Worm (Caenorhabditis elegans) whole organism, young adult: ENCODE results near the gene rol-3.

Experiments used
- B0336.3 ChIP-seq: fragments of 200-800 bp; sonication (Bioruptor generic); IDR thresholded peaks from 2 replicates; pipeline ENCODE4 v1.3.6; 2022; ENCODE audit warnings: missing genetic modification characterization, missing compliant biosample characterization
- D2030.7 ChIP-seq: fragments of 200-800 bp; sonication (Bioruptor generic); IDR thresholded peaks from 2 replicates; pipeline ENCODE4 v1.3.6; 2022; ENCODE audit warnings: missing genetic modification reagents, missing genetic modification characterization, missing compliant biosample characterization
- F23B12.7 ChIP-seq: sonication (generic microtip); optimal IDR thresholded peaks from 2 replicates; lab custom pipeline; 2017; ENCODE audit warnings: missing genetic modification characterization, mild to moderate bottlenecking, missing compliant biosample characterization, antibody characterized with exemption, moderate library complexity; ENCODE audit not compliant: insufficient read depth
- F37B4.10 ChIP-seq: fragments of 200-800 bp; sonication (Bioruptor generic); IDR thresholded peaks from 2 replicates; pipeline ENCODE4 v1.3.6; 2022; ENCODE audit warnings: missing genetic modification characterization, missing compliant biosample characterization
- F52B5.7 ChIP-seq: sonication (generic microtip); optimal IDR thresholded peaks from 2 replicates; lab custom pipeline; 2016; ENCODE audit warnings: mild to moderate bottlenecking, missing genetic modification characterization, missing compliant biosample characterization
- F57A8.1 ChIP-seq: fragments of 200-800 bp; sonication (Bioruptor generic); optimal IDR thresholded peaks from 2 replicates; lab custom pipeline; 2018; ENCODE audit warnings: mild to moderate bottlenecking, missing genetic modification characterization, moderate library complexity, missing compliant biosample characterization
- Y95B8A.8 ChIP-seq: fragments of 200-800 bp; sonication (Bioruptor generic); IDR thresholded peaks from 2 replicates; pipeline ENCODE4 v1.3.6; 2022; ENCODE audit warnings: missing genetic modification reagents, missing genetic modification characterization, missing compliant biosample characterization
- aptf-3 ChIP-seq: fragments of 200-800 bp; sonication (Bioruptor generic); IDR thresholded peaks from 2 replicates; pipeline ENCODE4 v1.3.6; 2022; ENCODE audit warnings: missing genetic modification characterization, missing compliant biosample characterization
- athp-1 ChIP-seq: sonication (generic microtip); optimal IDR thresholded peaks from 2 replicates; lab custom pipeline; 2017; ENCODE audit warnings: mild to moderate bottlenecking, missing genetic modification characterization, missing compliant biosample characterization
- attf-3 ChIP-seq: fragments of 200-800 bp; sonication (Bioruptor generic); conservative IDR thresholded peaks from 2 replicates; pipeline ENCODE4 v1.3.6; 2022; ENCODE audit warnings: missing genetic modification reagents, missing genetic modification characterization, missing compliant biosample characterization
- attf-6 ChIP-seq: fragments of 200-800 bp; sonication (Bioruptor generic); IDR thresholded peaks from 2 replicates; pipeline ENCODE4 v1.3.6; 2022; ENCODE audit warnings: missing genetic modification reagents, missing genetic modification characterization, missing compliant biosample characterization
- cebp-2 ChIP-seq: fragments of 200-800 bp; sonication (Bioruptor generic); IDR thresholded peaks from 2 replicates; pipeline ENCODE4 v1.3.6; 2022; ENCODE audit warnings: missing genetic modification characterization, missing compliant biosample characterization
- ceh-100 ChIP-seq: fragments of 200-800 bp; sonication (Bioruptor generic); IDR thresholded peaks from 2 replicates; pipeline ENCODE4 v1.3.6; 2022; ENCODE audit warnings: missing genetic modification reagents, missing genetic modification characterization, missing compliant biosample characterization
- ceh-27 ChIP-seq: fragments of 200-800 bp; sonication (Bioruptor generic); optimal IDR thresholded peaks from 2 replicates; lab custom pipeline; 2018; ENCODE audit warnings: mild to moderate bottlenecking, missing genetic modification characterization, moderate library complexity, missing compliant biosample characterization
- ceh-40 ChIP-seq: fragments of 200-800 bp; sonication (Bioruptor generic); IDR thresholded peaks from 2 replicates; pipeline ENCODE4 v1.3.6; 2022; ENCODE audit warnings: missing genetic modification characterization, missing compliant biosample characterization
- ceh-79 ChIP-seq: sonication (generic microtip); optimal IDR thresholded peaks from 2 replicates; lab custom pipeline; 2017; ENCODE audit warnings: mild to moderate bottlenecking, missing genetic modification characterization, missing compliant biosample characterization
- ceh-91 ChIP-seq: fragments of 200-800 bp; sonication (Bioruptor generic); IDR thresholded peaks from 2 replicates; pipeline ENCODE4 v1.3.6; 2022; ENCODE audit warnings: missing genetic modification reagents, missing genetic modification characterization, missing compliant biosample characterization
- dox-1 ChIP-seq: fragments of 200-800 bp; sonication (Bioruptor generic); IDR thresholded peaks from 2 replicates; pipeline ENCODE4 v1.3.6; 2022; ENCODE audit warnings: missing genetic modification reagents, missing genetic modification characterization, missing compliant biosample characterization
- efl-1 ChIP-seq: fragments of 150-350 bp; optimal IDR thresholded peaks from 2 replicates; lab custom pipeline; 2014; ENCODE audit warnings: missing biosample characterization, missing genetic modification reagents, missing genetic modification characterization
- ekl-4 ChIP-seq: fragments of 200-800 bp; sonication (Bioruptor generic); IDR thresholded peaks from 2 replicates; pipeline ENCODE4 v1.3.6; 2022; ENCODE audit warnings: missing genetic modification reagents, missing genetic modification characterization, missing compliant biosample characterization
- ets-4 ChIP-seq: fragments of 200-800 bp; sonication (Bioruptor generic); optimal IDR thresholded peaks from 2 replicates; lab custom pipeline; 2018; ENCODE audit warnings: mild to moderate bottlenecking, missing genetic modification characterization, missing compliant biosample characterization
- him-1 ChIP-seq: sonication (generic microtip); optimal IDR thresholded peaks from 2 replicates; lab custom pipeline; 2016; ENCODE audit warnings: missing genotype, missing genetic modification reagents, missing genetic modification characterization, missing compliant biosample characterization
- hlh-26 ChIP-seq: fragments of 200-800 bp; sonication (Bioruptor generic); conservative IDR thresholded peaks from 2 replicates; pipeline ENCODE4 v1.3.6; 2022; ENCODE audit warnings: missing genetic modification reagents, missing genetic modification characterization, missing compliant biosample characterization
- hrde-1 ChIP-seq: sonication (generic microtip); optimal IDR thresholded peaks from 2 replicates; lab custom pipeline; 2016; ENCODE audit warnings: missing genetic modification characterization, mild to moderate bottlenecking, missing compliant biosample characterization, moderate library complexity, missing genotype, missing genetic modification reagents, borderline replicate concordance
- hsf-1 ChIP-seq: fragments of 200-800 bp; sonication (Bioruptor generic); IDR thresholded peaks from 2 replicates; pipeline ENCODE4 v1.3.6; 2022; ENCODE audit warnings: missing genetic modification reagents, missing genetic modification characterization, missing compliant biosample characterization
- lag-1 ChIP-seq: fragments of 200-800 bp; sonication (Bioruptor generic); IDR thresholded peaks from 2 replicates; pipeline ENCODE4 v1.3.6; 2022; ENCODE audit warnings: missing genetic modification reagents, missing genetic modification characterization, missing compliant biosample characterization
- let-526 ChIP-seq: fragments of 200-800 bp; sonication (Bioruptor generic); IDR thresholded peaks from 2 replicates; pipeline ENCODE4 v1.3.6; 2022; ENCODE audit warnings: missing genetic modification reagents, missing genetic modification characterization, missing compliant biosample characterization
- lin-26 ChIP-seq: fragments of 200-800 bp; sonication (Bioruptor generic); IDR thresholded peaks from 2 replicates; pipeline ENCODE4 v1.3.6; 2022; ENCODE audit warnings: missing genetic modification reagents, missing genetic modification characterization, missing compliant biosample characterization
- lsl-1 ChIP-seq: fragments of 200-800 bp; sonication (Bioruptor generic); optimal IDR thresholded peaks from 2 replicates; lab custom pipeline; 2018; ENCODE audit warnings: mild to moderate bottlenecking, missing genetic modification characterization, moderate library complexity, missing compliant biosample characterization
- madf-3 ChIP-seq: fragments of 200-800 bp; sonication (Bioruptor generic); IDR thresholded peaks from 2 replicates; pipeline ENCODE4 v1.3.6; 2022; ENCODE audit warnings: missing genetic modification reagents, missing genetic modification characterization, missing compliant biosample characterization
- madf-6 ChIP-seq: fragments of 200-800 bp; sonication (Bioruptor generic); IDR thresholded peaks from 2 replicates; pipeline ENCODE4 v1.3.6; 2022; ENCODE audit warnings: missing genetic modification reagents, missing genetic modification characterization, missing compliant biosample characterization
- madf-8 ChIP-seq: fragments of 200-800 bp; sonication (Bioruptor generic); conservative IDR thresholded peaks from 2 replicates; pipeline ENCODE4 v1.3.6; 2022; ENCODE audit warnings: missing genetic modification reagents, missing genetic modification characterization, missing compliant biosample characterization
- mes-4 ChIP-seq: sonication (generic microtip); optimal IDR thresholded peaks from 2 replicates; lab custom pipeline; 2016; ENCODE audit warnings: missing genotype, missing genetic modification characterization, missing compliant biosample characterization
- nfyb-1 ChIP-seq: fragments of 200-800 bp; sonication (Bioruptor generic); IDR thresholded peaks from 2 replicates; pipeline ENCODE4 v1.3.6; 2022; ENCODE audit warnings: missing genetic modification reagents, missing genetic modification characterization, missing compliant biosample characterization
- nhr-120 ChIP-seq: fragments of 200-800 bp; sonication (Bioruptor generic); IDR thresholded peaks from 2 replicates; pipeline ENCODE4 v1.3.6; 2022; ENCODE audit warnings: missing genetic modification characterization, missing compliant biosample characterization
- repo-1 ChIP-seq: sonication (generic microtip); optimal IDR thresholded peaks from 2 replicates; lab custom pipeline; 2017; ENCODE audit warnings: mild to moderate bottlenecking, missing genetic modification characterization, missing compliant biosample characterization
- sea-2 ChIP-seq: fragments of 200-800 bp; sonication (Bioruptor generic); IDR thresholded peaks from 2 replicates; pipeline ENCODE4 v1.3.6; 2022; ENCODE audit warnings: missing genetic modification characterization, missing compliant biosample characterization
- snpc-4 ChIP-seq, 5 experiments: fragments of 150-350 bp in 1 of 5; sonication (generic microtip) in 4 of 5; optimal IDR thresholded peaks; 2 replicates each; lab custom pipeline; 2014 to 2018; ENCODE audit warnings: missing genetic modification characterization in 5 of 5, missing biosample characterization in 3 of 5, antibody characterized with exemption in 2 of 5, mild to moderate bottlenecking in 2 of 5, missing compliant biosample characterization in 2 of 5, missing genotype in 2 of 5, moderate library complexity in 2 of 5, missing genetic modification reagents in 1 of 5
- tbx-9 ChIP-seq: sonication (generic microtip); optimal IDR thresholded peaks from 2 replicates; lab custom pipeline; 2016; ENCODE audit warnings: borderline replicate concordance, missing genetic modification characterization, inconsistent platforms, missing compliant biosample characterization
- unc-130 ChIP-seq: sonication (generic microtip); optimal IDR thresholded peaks from 2 replicates; lab custom pipeline; 2016; ENCODE audit warnings: missing genetic modification reagents, missing genetic modification characterization, missing compliant biosample characterization
- xnd-1 ChIP-seq: sonication (generic microtip); optimal IDR thresholded peaks from 2 replicates; lab custom pipeline; 2016; ENCODE audit warnings: missing genotype, missing genetic modification reagents, missing genetic modification characterization, missing compliant biosample characterization
- zim-3 ChIP-seq: sonication (generic microtip); optimal IDR thresholded peaks from 2 replicates; lab custom pipeline; 2017; ENCODE audit warnings: mild to moderate bottlenecking, missing genetic modification characterization, moderate library complexity, missing compliant biosample characterization
- ztf-25 ChIP-seq: fragments of 200-800 bp; sonication (Bioruptor generic); IDR thresholded peaks from 2 replicates; pipeline ENCODE4 v1.3.6; 2022; ENCODE audit warnings: missing genetic modification reagents, missing genetic modification characterization, missing compliant biosample characterization

The rol-3 gene

DNA sequence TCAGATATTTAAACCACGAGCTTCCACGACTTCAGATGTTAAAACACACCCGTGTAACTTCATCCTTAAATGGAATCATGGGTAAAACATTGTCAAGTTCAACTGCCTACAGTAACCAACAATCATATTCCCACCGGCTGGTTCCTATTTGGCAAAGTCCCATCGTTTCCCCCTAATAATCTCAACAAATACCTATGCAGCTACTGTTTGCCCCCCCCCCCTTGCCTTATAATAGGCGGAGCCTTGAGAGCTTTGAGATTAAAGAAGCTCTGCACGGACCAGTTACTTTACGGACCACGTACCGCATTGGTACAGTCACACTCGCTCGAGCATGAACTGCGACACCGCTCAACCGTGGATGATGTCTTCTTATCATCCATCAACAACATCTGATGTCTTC, 13.6 kb downstream of the rol-3 start, which contains the start of gene pax-1:
TSS of gene pax-1 (plus strand) at position 301 of the 400 bp plus-strand sequence.
- TF ChIP-seq F52B5.7 (tag; lab: Kevin White, UChicago), result no peak
- TF ChIP-seq cebp-2 (GFP tag; lab: Robert Waterston, UW), result no peak
- TF ChIP-seq lag-1 (GFP tag; lab: Robert Waterston, UW), result no peak
- no peak for TF ChIP-seq F23B12.7 (tag; lab: Kevin White, UChicago)
- no peak for TF ChIP-seq ekl-4 (GFP tag; lab: Robert Waterston, UW)
- TF ChIP-seq hlh-26 (GFP tag; lab: Robert Waterston, UW), result no peak
- no peak for TF ChIP-seq ceh-91 (GFP tag; lab: Robert Waterston, UW)
- no peak for TF ChIP-seq him-1 (tag; lab: Kevin White, UChicago)
- no peak for TF ChIP-seq let-526 (GFP tag; lab: Robert Waterston, UW)

DNA sequence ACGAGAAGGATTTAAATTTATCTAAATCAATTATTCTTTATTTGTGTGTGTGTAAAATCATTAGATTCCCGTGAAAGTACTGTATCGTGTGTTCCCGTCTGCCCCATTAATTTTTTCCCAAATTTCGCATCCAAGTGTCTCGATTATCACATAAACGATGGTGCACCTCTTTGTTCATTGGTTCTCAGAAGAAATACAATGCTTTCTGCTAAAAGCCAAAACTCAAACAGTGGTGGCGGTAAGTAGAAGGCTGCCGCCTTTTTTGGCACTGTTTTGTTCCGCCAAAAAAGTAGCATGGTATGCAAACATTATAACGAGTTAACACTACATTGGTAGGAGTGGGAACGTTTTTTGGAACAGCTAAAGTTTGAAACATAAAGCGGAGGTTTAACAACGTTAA, 14.8 kb downstream of the rol-3 start:
- TF ChIP-seq repo-1 (tag; lab: Kevin White, UChicago) (no peak), ceh-100 (GFP tag; lab: Robert Waterston, UW) (no peak), lsl-1 (GFP tag; lab: Kevin White, UChicago) (peak; percentile 10), B0336.3 (GFP tag; lab: Robert Waterston, UW) (peak; percentile 75), madf-6 (GFP tag; lab: Robert Waterston, UW) (peak; percentile 36; the same call in 1 of the 2 replicates), ceh-79 (tag; lab: Kevin White, UChicago) (peak; percentile 28), cebp-2 (GFP tag; lab: Robert Waterston, UW) (0 out of 2 replicates have a peak, but pooled peaks have one; percentile 57), ceh-40 (no peak), hsf-1 (GFP tag; lab: Robert Waterston, UW) (peak; percentile 72; the same call in 1 of the 2 replicates), athp-1 (tag; lab: Kevin White, UChicago) (peak; percentile 43), ztf-25 (0 out of 2 replicates have a peak, but pooled peaks have one; percentile 63), tbx-9 (tag; lab: Kevin White, UChicago) (no peak), ceh-27 (GFP tag; lab: Kevin White, UChicago) (no peak), ekl-4 (GFP tag; lab: Robert Waterston, UW) (0 out of 2 replicates have a peak, but pooled peaks have one; percentile 33), F37B4.10 (GFP tag; lab: Robert Waterston, UW) (0 out of 2 replicates have a peak, but pooled peaks have one; percentile 19), nfyb-1 (GFP tag; lab: Robert Waterston, UW) (0 out of 2 replicates have a peak, but pooled peaks have one; percentile 53), D2030.7 (peak; percentile 28; the same call in 1 of the 2 replicates), attf-6 (peak; percentile 62; the same call in 1 of the 2 replicates), hrde-1 (tag; lab: Kevin White, UChicago) (peak; percentile 80), snpc-4 (GFP tag; optimal IDR thresholded peaks at IDR 0.05; lab: Kevin White, UChicago) (no peak), snpc-4 (tag; optimal IDR thresholded peaks at IDR 0.05; lab: Kevin White, UChicago) (peak in 1 of 4 experiments; percentile 15), unc-130 (GFP tag; lab: Kevin White, UChicago) (peak; percentile 17), nhr-120 (GFP tag; lab: Robert Waterston, UW) (no peak), zim-3 (tag; lab: Kevin White, UChicago) (no peak), Y95B8A.8 (no peak), lin-26 (GFP tag; lab: Robert Waterston, UW) (peak; percentile 64; the same call in 1 of the 2 replicates), attf-3 (GFP tag; lab: Robert Waterston, UW) (no peak), him-1 (tag; lab: Kevin White, UChicago) (peak; percentile 36)

DNA sequence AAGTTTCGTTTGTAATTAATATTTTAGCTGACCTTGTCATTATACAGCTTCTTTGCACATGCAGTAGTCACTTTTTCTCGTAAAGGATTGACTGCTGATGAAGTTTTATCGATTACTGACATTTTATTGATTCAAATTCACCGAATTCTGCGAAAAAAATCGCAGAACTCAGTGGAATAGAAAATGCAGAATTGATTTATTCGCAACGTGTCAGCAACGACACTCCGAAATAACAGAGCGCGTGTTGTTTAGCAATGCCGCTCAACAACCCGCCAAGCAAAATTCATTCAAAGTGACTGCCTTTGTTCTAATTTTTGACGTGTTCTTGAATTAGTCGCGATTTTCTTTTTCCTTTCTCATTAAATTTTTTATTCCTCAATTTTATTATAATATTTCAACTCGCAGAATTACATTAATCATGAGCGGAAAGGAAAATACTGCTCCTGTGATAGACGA, 17.1 kb downstream of the rol-3 start, which contains the start of the genes cogc-6 and air-1:
TSS of gene cogc-6 (minus strand) at position 234 of the 456 bp plus-strand sequence.
TSS of gene air-1 (plus strand) at position 406 of the 456 bp plus-strand sequence.
- TF ChIP-seq madf-8 (GFP tag; lab: Robert Waterston, UW), result no peak
- TF ChIP-seq ceh-91 (GFP tag; lab: Robert Waterston, UW), result no peak
- no peak for TF ChIP-seq aptf-3 (GFP tag; lab: Robert Waterston, UW)
- TF ChIP-seq B0336.3 (GFP tag; lab: Robert Waterston, UW), result no peak
- peak; percentile 11 for TF ChIP-seq snpc-4 (GFP tag; optimal IDR thresholded peaks at IDR 0.05; lab: Kevin White, UChicago)
- TF ChIP-seq snpc-4 (tag; optimal IDR thresholded peaks at IDR 0.05; lab: Kevin White, UChicago), result peak in 1 of 4 experiments; percentile 30
- TF ChIP-seq ets-4 (GFP tag; lab: Kevin White, UChicago), result no peak
- no peak for TF ChIP-seq sea-2
- TF ChIP-seq F57A8.1 (GFP tag; lab: Kevin White, UChicago), result no peak
- TF ChIP-seq ekl-4 (GFP tag; lab: Robert Waterston, UW), result no peak
- no peak for TF ChIP-seq dox-1 (GFP tag; lab: Robert Waterston, UW)
- TF ChIP-seq madf-3 (GFP tag; lab: Robert Waterston, UW), result no peak
- peak; percentile 36 for TF ChIP-seq efl-1
- TF ChIP-seq ceh-100 (GFP tag; lab: Robert Waterston, UW), result no peak
- TF ChIP-seq xnd-1, result no peak
- TF ChIP-seq attf-3 (GFP tag; lab: Robert Waterston, UW), result peak; percentile 94
- no peak for TF ChIP-seq mes-4 (tag; lab: Kevin White, UChicago)
- no peak for TF ChIP-seq hlh-26 (GFP tag; lab: Robert Waterston, UW)
